Worm (Caenorhabditis elegans) whole organism, L1 larva: ENCODE measurements around the gene ZK1320.3.

Source experiments
- C04F5.9 ChIP-seq: sonication (generic microtip); optimal IDR thresholded peaks from 2 replicates; lab custom pipeline; 2016; ENCODE audit warnings: missing genetic modification characterization, missing compliant biosample characterization
- C16A3.4 ChIP-seq: fragments of 150-350 bp; optimal IDR thresholded peaks from 2 replicates; lab custom pipeline; 2014; ENCODE audit warnings: missing biosample characterization, missing genetic modification characterization
- C34B4.2 ChIP-seq: sonication (generic microtip); optimal IDR thresholded peaks from 2 replicates; lab custom pipeline; 2017; ENCODE audit warnings: mild to moderate bottlenecking, missing genetic modification characterization, missing compliant biosample characterization
- Y116A8C.19 ChIP-seq: sonication (generic microtip); optimal IDR thresholded peaks from 2 replicates; lab custom pipeline; 2016; ENCODE audit warnings: missing compliant biosample characterization, missing genetic modification characterization, borderline replicate concordance
- alr-1 ChIP-seq: fragments of 200-800 bp; sonication (Bioruptor generic); optimal IDR thresholded peaks from 2 replicates; lab custom pipeline; 2018; ENCODE audit warnings: borderline replicate concordance, mild to moderate bottlenecking, missing genetic modification characterization, missing compliant biosample characterization
- blmp-1 ChIP-seq: fragments of 150-350 bp; optimal IDR thresholded peaks from 2 replicates; lab custom pipeline; 2014; ENCODE audit warnings: missing biosample characterization, missing genetic modification characterization
- ceh-63 ChIP-seq: fragments of 200-800 bp; sonication (Bioruptor generic); optimal IDR thresholded peaks from 2 replicates; lab custom pipeline; 2018; ENCODE audit warnings: mild to moderate bottlenecking, missing genetic modification characterization, missing compliant biosample characterization
- ceh-8 ChIP-seq: fragments of 200-800 bp; sonication (Bioruptor generic); optimal IDR thresholded peaks from 2 replicates; lab custom pipeline; 2018; ENCODE audit warnings: mild to moderate bottlenecking, missing genetic modification characterization, moderate library complexity, missing compliant biosample characterization
- dsc-1 ChIP-seq: sonication (generic microtip); optimal IDR thresholded peaks from 2 replicates; lab custom pipeline; 2016; ENCODE audit warnings: mild to moderate bottlenecking, missing genetic modification characterization, missing compliant biosample characterization
- egl-13 ChIP-seq: sonication (generic microtip); optimal IDR thresholded peaks from 2 replicates; lab custom pipeline; 2016; ENCODE audit warnings: missing genotype, missing genetic modification reagents, missing genetic modification characterization, missing compliant biosample characterization
- egl-27 ChIP-seq, 2 experiments: fragments of 150-350 bp in 1 of 2; sonication (generic microtip); optimal IDR thresholded peaks; 3 replicates each; lab custom pipeline; 2017 to 2018; ENCODE audit warnings: missing biosample characterization in 2 of 2, missing genetic modification characterization in 2 of 2, missing genetic modification reagents in 2 of 2
- fkh-4 ChIP-seq: sonication (generic microtip); optimal IDR thresholded peaks from 2 replicates; lab custom pipeline; 2016; ENCODE audit warnings: missing compliant biosample characterization, missing genetic modification characterization, borderline replicate concordance
- grh-1 ChIP-seq: fragments of 200-800 bp; sonication (Bioruptor generic); IDR thresholded peaks from 2 replicates; pipeline ENCODE4 v1.3.6; 2022; ENCODE audit warnings: missing genetic modification reagents, missing genetic modification characterization, missing compliant biosample characterization
- hlh-4 ChIP-seq: sonication (generic microtip); optimal IDR thresholded peaks from 2 replicates; lab custom pipeline; 2016; ENCODE audit warnings: mild to moderate bottlenecking, missing genetic modification characterization, missing compliant biosample characterization
- irx-1 ChIP-seq: sonication (generic microtip); optimal IDR thresholded peaks from 2 replicates; lab custom pipeline; 2016; ENCODE audit warnings: missing genetic modification characterization, missing compliant biosample characterization
- lin-13 ChIP-seq: fragments of 150-350 bp; optimal IDR thresholded peaks from 2 replicates; lab custom pipeline; 2014; ENCODE audit warnings: missing biosample characterization, missing genetic modification reagents, missing genetic modification characterization
- lin-14 ChIP-seq: fragments of 200-800 bp; sonication (Bioruptor generic); optimal IDR thresholded peaks from 2 replicates; lab custom pipeline; 2018; ENCODE audit warnings: mild to moderate bottlenecking, missing genetic modification characterization, moderate library complexity, missing compliant biosample characterization
- lin-35 ChIP-seq, 2 experiments: fragments of 150-350 bp; optimal IDR thresholded peaks; 2 replicates each; lab custom pipeline; 2014; ENCODE audit warnings: missing biosample characterization in 2 of 2, missing genetic modification characterization in 2 of 2, missing genetic modification reagents in 2 of 2
- lin-39 ChIP-seq: fragments of 150-350 bp; optimal IDR thresholded peaks from 2 replicates; lab custom pipeline; 2014; ENCODE audit warnings: missing biosample characterization, missing genetic modification reagents, missing genetic modification characterization
- mab-9 ChIP-seq: fragments of 200-800 bp; sonication (Bioruptor generic); IDR thresholded peaks from 2 replicates; pipeline ENCODE4 v1.3.6; 2022; ENCODE audit warnings: missing genetic modification reagents, missing genetic modification characterization, missing compliant biosample characterization
- mef-2 ChIP-seq: fragments of 150-350 bp; optimal IDR thresholded peaks from 2 replicates; lab custom pipeline; 2014; ENCODE audit warnings: missing biosample characterization, missing genetic modification characterization
- mep-1 ChIP-seq: fragments of 150-350 bp; optimal IDR thresholded peaks from 2 replicates; lab custom pipeline; 2014; ENCODE audit warnings: missing biosample characterization, missing genetic modification characterization
- nhr-12 ChIP-seq: sonication (generic microtip); optimal IDR thresholded peaks from 2 replicates; lab custom pipeline; 2017; ENCODE audit warnings: missing biosample characterization, missing genetic modification characterization
- nhr-237 ChIP-seq: fragments of 150-350 bp; optimal IDR thresholded peaks from 2 replicates; lab custom pipeline; 2014; ENCODE audit warnings: missing biosample characterization, missing genetic modification characterization
- nhr-71 ChIP-seq: sonication (generic microtip); optimal IDR thresholded peaks from 2 replicates; lab custom pipeline; 2016; ENCODE audit warnings: mild to moderate bottlenecking, missing genetic modification characterization, moderate library complexity, missing compliant biosample characterization
- nhr-76 ChIP-seq: sonication (generic microtip); optimal IDR thresholded peaks from 2 replicates; lab custom pipeline; 2017; ENCODE audit warnings: missing biosample characterization, missing genetic modification characterization
- nhr-84 ChIP-seq: sonication (generic microtip); optimal IDR thresholded peaks from 2 replicates; lab custom pipeline; 2017; ENCODE audit warnings: missing biosample characterization, missing genetic modification characterization
- nhr-85 ChIP-seq: sonication (generic microtip); peaks from one replicate; lab custom pipeline; 2016; ENCODE audit warnings: missing genetic modification characterization, inconsistent platforms, missing compliant biosample characterization
- pag-3 ChIP-seq: sonication (generic microtip); optimal IDR thresholded peaks from 2 replicates; lab custom pipeline; 2017; ENCODE audit warnings: missing genetic modification characterization, mild to moderate bottlenecking, missing compliant biosample characterization, antibody characterized with exemption, borderline replicate concordance; ENCODE audit not compliant: insufficient read depth
- pax-3 ChIP-seq: fragments of 200-800 bp; sonication (Bioruptor generic); optimal IDR thresholded peaks from 2 replicates; lab custom pipeline; 2018; ENCODE audit warnings: mild to moderate bottlenecking, missing genetic modification characterization, moderate library complexity, missing compliant biosample characterization
- rnt-1 ChIP-seq: sonication (generic microtip); optimal IDR thresholded peaks from 2 replicates; lab custom pipeline; 2016; ENCODE audit warnings: mild to moderate bottlenecking, missing genetic modification characterization, moderate library complexity, missing compliant biosample characterization
- skn-1 ChIP-seq: fragments of 150-350 bp; optimal IDR thresholded peaks from 2 replicates; lab custom pipeline; 2014; ENCODE audit warnings: missing biosample characterization, missing genetic modification characterization
- snu-23 ChIP-seq: sonication (generic microtip); optimal IDR thresholded peaks from 2 replicates; lab custom pipeline; 2016; ENCODE audit warnings: missing genetic modification characterization, missing compliant biosample characterization
- sox-4 ChIP-seq: sonication (generic microtip); optimal IDR thresholded peaks from 2 replicates; lab custom pipeline; 2016; ENCODE audit warnings: missing genetic modification characterization, missing compliant biosample characterization
- sptf-1 ChIP-seq: fragments of 150-350 bp; optimal IDR thresholded peaks from 2 replicates; lab custom pipeline; 2014; ENCODE audit warnings: missing biosample characterization, missing genetic modification characterization
- sup-37 ChIP-seq: fragments of 200-800 bp; sonication (Bioruptor generic); optimal IDR thresholded peaks from 2 replicates; lab custom pipeline; 2018; ENCODE audit warnings: mild to moderate bottlenecking, missing genetic modification characterization, missing compliant biosample characterization
- swsn-7 ChIP-seq: sonication (generic microtip); optimal IDR thresholded peaks from 2 replicates; lab custom pipeline; 2016; ENCODE audit warnings: missing genetic modification characterization, missing compliant biosample characterization
- unc-130 ChIP-seq: fragments of 150-350 bp; optimal IDR thresholded peaks from 2 replicates; lab custom pipeline; 2017; ENCODE audit warnings: missing biosample characterization, missing genetic modification characterization, inconsistent platforms
- unc-62 ChIP-seq: fragments of 150-350 bp; optimal IDR thresholded peaks from 2 replicates; lab custom pipeline; 2014; ENCODE audit warnings: missing biosample characterization, missing genetic modification reagents, missing genetic modification characterization
- unc-86 ChIP-seq: sonication (generic microtip); optimal IDR thresholded peaks from 2 replicates; lab custom pipeline; 2016; ENCODE audit warnings: missing genetic modification characterization, missing compliant biosample characterization
- vab-15 ChIP-seq: sonication (generic microtip); optimal IDR thresholded peaks from 2 replicates; lab custom pipeline; 2017; ENCODE audit warnings: missing genotype, mild to moderate bottlenecking, missing genetic modification characterization, missing compliant biosample characterization
- zip-4 ChIP-seq: fragments of 200-800 bp; sonication (Bioruptor generic); optimal IDR thresholded peaks from 2 replicates; lab custom pipeline; 2018; ENCODE audit warnings: mild to moderate bottlenecking, missing genetic modification characterization, moderate library complexity, missing compliant biosample characterization
- ztf-11 ChIP-seq, 2 experiments: sonication (generic microtip); optimal IDR thresholded peaks; 2 replicates each; lab custom pipeline; 2016 to 2017; ENCODE audit warnings: missing genetic modification characterization in 2 of 2, missing biosample characterization in 1 of 2, missing compliant biosample characterization in 1 of 2
- ztf-4 ChIP-seq: fragments of 150-350 bp; optimal IDR thresholded peaks from 2 replicates; lab custom pipeline; 2014; ENCODE audit warnings: missing biosample characterization, missing genetic modification characterization

Gene ZK1320.3

ce11 chrII:9652919-9653318 is 7.3 kb downstream of the ZK1320.3 start, which contains the start of gene ZK1307.3:
Gene ZK1307.3, minus strand, starts transcription at chrII:9653019.
- TF ChIP-seq ztf-11 (tag; optimal IDR thresholded peaks at IDR 0.05; lab: Kevin White, UChicago) (no peak), sup-37 (GFP tag; lab: Kevin White, UChicago) (no peak), dsc-1 (no peak), mef-2 (tag; lab: Kevin White, UChicago) (no peak), Y116A8C.19 (tag; lab: Kevin White, UChicago) (no peak), egl-13 (tag; lab: Kevin White, UChicago) (no peak), nhr-12 (tag; lab: Kevin White, UChicago) (no peak), lin-39 (tag; lab: Kevin White, UChicago) (no peak), skn-1 (tag; lab: Kevin White, UChicago) (no peak), pag-3 (tag; lab: Kevin White, UChicago) (no peak), C34B4.2 (tag; lab: Kevin White, UChicago) (no peak), unc-86 (tag; lab: Kevin White, UChicago) (no peak), lin-13 (no peak), unc-62 (no peak), mab-9 (no peak), nhr-85 (tag; lab: Kevin White, UChicago) (no peak), nhr-84 (no peak)

ce11 chrII:9651700-9652099 is 8.5 kb downstream of the ZK1320.3 start, which contains the start of gene ZK1307.4:
Gene ZK1307.4, minus strand, starts transcription at chrII:9651800.
- TF ChIP-seq nhr-76 (tag; lab: Kevin White, UChicago) (no peak), rnt-1 (tag; lab: Kevin White, UChicago) (no peak), swsn-7 (tag; lab: Kevin White, UChicago) (no peak), vab-15 (no peak), unc-130 (no peak), fkh-4 (tag; lab: Kevin White, UChicago) (no peak), nhr-237 (tag; lab: Kevin White, UChicago) (no peak), sptf-1 (no peak), alr-1 (tag; lab: Kevin White, UChicago) (no peak), egl-27 (tag; optimal IDR thresholded peaks at IDR 0.05; lab: Kevin White, UChicago) (no peak), nhr-85 (tag; lab: Kevin White, UChicago) (no peak)

ce11 chrII:9649191-9649590 is 11.0 kb downstream of the ZK1320.3 start, which contains the start of gene ZK1307.9:
Gene ZK1307.9, plus strand, starts transcription at chrII:9649491.
- TF ChIP-seq nhr-76 (tag; lab: Kevin White, UChicago) = no peak
- TF ChIP-seq hlh-4 (tag; lab: Kevin White, UChicago) = no peak

ce11 chrII:9646928-9647838 is 13.0 kb downstream of the ZK1320.3 start, which contains the start of gene sqv-8:
Gene sqv-8, plus strand, starts transcription at chrII:9646978.
- no peak for TF ChIP-seq ceh-63 (GFP tag; lab: Kevin White, UChicago)
- no peak for TF ChIP-seq sox-4
- peak; percentile 65 for TF ChIP-seq nhr-85 (tag; lab: Kevin White, UChicago)
- TF ChIP-seq C16A3.4 (tag; lab: Kevin White, UChicago) = no peak
- peak; percentile 5 for TF ChIP-seq rnt-1 (tag; lab: Kevin White, UChicago)
- TF ChIP-seq snu-23 (GFP tag; lab: Kevin White, UChicago) = peak; percentile 51
- TF ChIP-seq zip-4 (GFP tag; lab: Kevin White, UChicago) = no peak
- TF ChIP-seq pag-3 (tag; lab: Kevin White, UChicago) = no peak
- peak; percentile 62 for TF ChIP-seq lin-14 (GFP tag; lab: Kevin White, UChicago)
- no peak for TF ChIP-seq grh-1 (GFP tag; lab: Robert Waterston, UW)
- TF ChIP-seq irx-1 (tag; lab: Kevin White, UChicago) = no peak
- TF ChIP-seq blmp-1 (tag; lab: Kevin White, UChicago) = peak; percentile 20
- peak; percentile 40 for TF ChIP-seq nhr-71 (tag; lab: Kevin White, UChicago)
- TF ChIP-seq lin-39 (tag; lab: Kevin White, UChicago) = no peak
- no peak for TF ChIP-seq C34B4.2 (tag; lab: Kevin White, UChicago)
- TF ChIP-seq unc-62 = no peak
- peak in 1 of 2 experiments; percentile 14 for TF ChIP-seq lin-35 (GFP tag; optimal IDR thresholded peaks at IDR 0.05; lab: Kevin White, UChicago)
- no peak for TF ChIP-seq fkh-4 (tag; lab: Kevin White, UChicago)
- no peak for TF ChIP-seq ceh-8 (GFP tag; lab: Kevin White, UChicago)
- TF ChIP-seq C04F5.9 = no peak
- TF ChIP-seq sup-37 (GFP tag; lab: Kevin White, UChicago) = no peak
- TF ChIP-seq ztf-4 = no peak
- no peak for TF ChIP-seq pax-3 (tag; lab: Kevin White, UChicago)
- no peak for TF ChIP-seq alr-1 (tag; lab: Kevin White, UChicago)
- peak; percentile 7 for TF ChIP-seq mep-1 (tag; lab: Kevin White, UChicago)
